Worm (Caenorhabditis elegans): ENCODE measurements around the gene F45G2.8.

DNA sequence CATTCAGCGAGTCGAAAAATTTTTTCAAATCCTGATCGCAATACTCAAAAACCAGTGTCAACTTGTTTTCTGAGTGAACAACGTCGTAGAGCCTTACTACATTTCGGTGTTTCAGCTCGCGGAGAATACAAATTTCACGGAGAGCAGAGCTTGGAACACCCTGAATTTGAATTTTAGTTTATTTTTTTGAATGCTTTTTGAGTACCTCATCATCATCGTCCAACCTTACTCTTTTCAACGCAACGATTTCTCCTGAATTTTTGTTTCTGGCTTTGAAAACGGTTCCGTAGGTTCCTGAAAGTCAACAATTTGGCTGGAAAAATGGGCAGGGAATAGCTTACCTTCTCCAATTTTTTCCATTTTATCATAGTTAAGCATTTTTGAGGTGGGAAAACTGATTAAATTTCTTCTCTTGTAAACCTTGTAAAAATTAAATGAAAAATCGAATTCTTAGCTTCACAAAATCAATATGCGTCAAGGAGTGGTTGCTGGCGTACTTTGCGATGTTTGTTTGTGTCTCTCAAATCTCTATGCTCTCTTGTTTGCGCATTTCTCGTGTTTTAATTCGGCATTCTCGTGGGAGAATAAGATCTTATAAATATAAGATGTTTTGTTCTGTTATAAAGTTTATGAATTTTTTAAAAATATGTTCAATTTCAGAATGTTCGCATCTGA lies 30.6 kb upstream of the F45G2.8 start, which contains the start of gene cdk-5:
- TF ChIP-seq lim-6 (tag; optimal IDR thresholded peaks at IDR 0.05), result no peak
- TF ChIP-seq hlh-6 (tag; optimal IDR thresholded peaks at IDR 0.05), result no peak
- TF ChIP-seq ama-1 (optimal IDR thresholded peaks at IDR 0.05), result no peak
- TF ChIP-seq elt-2 (tag; optimal IDR thresholded peaks at IDR 0.05), result no peak
- TF ChIP-seq pha-4 (tag; optimal IDR thresholded peaks at IDR 0.05), result no peak
- no peak for TF ChIP-seq ceh-14 (tag; optimal IDR thresholded peaks at IDR 0.05)
- TF ChIP-seq tbx-2 (tag; optimal IDR thresholded peaks at IDR 0.05), result no peak
- TF ChIP-seq fkh-10 (GFP tag; optimal IDR thresholded peaks at IDR 0.05), result no peak

Data from whole organism, late embryonic.